Fruit fly (Drosophila melanogaster) whole organism, embryonic: ENCODE measurements around the gene CG10337.

Source experiments
- Atf3 ChIP-seq: fragments of 200-800 bp; sonication (Bioruptor generic); optimal IDR thresholded peaks from 3 replicates; lab custom pipeline; 2016; ENCODE audit warnings: missing biosample characterization, missing genetic modification characterization
- Bdp1 ChIP-seq: fragments of 200-800 bp; sonication (Bioruptor generic); optimal IDR thresholded peaks from 3 replicates; lab custom pipeline; 2016; ENCODE audit warnings: missing biosample characterization, missing genetic modification characterization
- CG10366 ChIP-seq: fragments of 200-800 bp; sonication (Bioruptor generic); IDR thresholded peaks from 2 replicates; pipeline ENCODE4 v1.3.6; 2022; ENCODE audit warnings: missing biosample characterization, missing genetic modification characterization
- CG11456 ChIP-seq: fragments of 200-800 bp; sonication (Bioruptor generic); IDR thresholded peaks from 3 replicates; pipeline ENCODE4 v1.3.6; 2022; ENCODE audit warnings: missing biosample characterization, missing genetic modification characterization
- CG12155 ChIP-seq: fragments of 200-800 bp; sonication (Bioruptor generic); optimal IDR thresholded peaks from 3 replicates; lab custom pipeline; 2016; ENCODE audit warnings: missing biosample characterization, missing genetic modification characterization
- CG12219 ChIP-seq: fragments of 200-800 bp; sonication (Bioruptor generic); optimal IDR thresholded peaks from 3 replicates; lab custom pipeline; 2018; ENCODE audit warnings: missing biosample characterization, mild to moderate bottlenecking, missing genetic modification characterization
- CG14667 ChIP-seq: fragments of 200-800 bp; sonication (Bioruptor generic); IDR thresholded peaks from 2 replicates; pipeline ENCODE4 v1.3.6; 2022; ENCODE audit warnings: missing biosample characterization, missing genetic modification characterization
- CG14860 ChIP-seq: fragments of 200-800 bp; sonication (Bioruptor generic); IDR thresholded peaks from 3 replicates; pipeline ENCODE4 v1.3.6; 2022; ENCODE audit warnings: missing biosample characterization, missing genetic modification characterization; ENCODE audit not compliant: partially characterized antibody
- CG15601 ChIP-seq: fragments of 200-800 bp; sonication (Bioruptor generic); optimal IDR thresholded peaks from 3 replicates; lab custom pipeline; 2019; ENCODE audit warnings: missing biosample characterization, mild to moderate bottlenecking, missing genetic modification characterization, moderate library complexity
- CG15696 ChIP-seq: fragments of 200-800 bp; sonication (Bioruptor generic); optimal IDR thresholded peaks from 2 replicates; lab custom pipeline; 2019; ENCODE audit warnings: missing biosample characterization, mild to moderate bottlenecking, missing genetic modification characterization, moderate library complexity
- CG16815 ChIP-seq: fragments of 200-800 bp; sonication (Bioruptor generic); optimal IDR thresholded peaks from 3 replicates; lab custom pipeline; 2017; ENCODE audit warnings: missing biosample characterization, mild to moderate bottlenecking, missing genetic modification characterization
- CG18262 ChIP-seq: fragments of 200-800 bp; optimal IDR thresholded peaks from 3 replicates; lab custom pipeline; 2019; ENCODE audit warnings: missing biosample characterization, mild to moderate bottlenecking, missing genetic modification characterization, moderate library complexity
- CG2129 ChIP-seq: fragments of 200-800 bp; sonication (Bioruptor generic); IDR thresholded peaks from 2 replicates; pipeline ENCODE4 v1.3.6; 2022; ENCODE audit warnings: missing biosample characterization, missing genetic modification characterization; ENCODE audit not compliant: partially characterized antibody
- CG34224 ChIP-seq: fragments of 200-800 bp; sonication (Bioruptor generic); IDR thresholded peaks from 3 replicates; pipeline ENCODE4 v1.3.6; 2022; ENCODE audit warnings: missing biosample characterization, missing genetic modification characterization; ENCODE audit not compliant: partially characterized antibody
- CG42726 ChIP-seq: fragments of 200-800 bp; sonication (Bioruptor generic); IDR thresholded peaks from 2 replicates; pipeline ENCODE4 v1.3.6; 2022; ENCODE audit warnings: missing biosample characterization, missing genetic modification characterization; ENCODE audit not compliant: partially characterized antibody
- CG4360 ChIP-seq: fragments of 200-800 bp; sonication (Bioruptor generic); IDR thresholded peaks from 2 replicates; pipeline ENCODE4 v1.3.6; 2022; ENCODE audit warnings: missing biosample characterization, missing genetic modification characterization
- CG7372 ChIP-seq: fragments of 200-800 bp; sonication (Bioruptor generic); IDR thresholded peaks from 2 replicates; pipeline ENCODE4 v1.3.6; 2022; ENCODE audit warnings: missing biosample characterization, missing genetic modification characterization
- CG7963 ChIP-seq: fragments of 200-800 bp; sonication (Bioruptor generic); IDR thresholded peaks from 3 replicates; pipeline ENCODE4 v1.3.6; 2022; ENCODE audit warnings: missing biosample characterization, missing genetic modification characterization; ENCODE audit not compliant: partially characterized antibody
- CG8281 ChIP-seq: fragments of 200-800 bp; sonication (Bioruptor generic); optimal IDR thresholded peaks from 2 replicates; lab custom pipeline; 2018; ENCODE audit warnings: missing biosample characterization, mild to moderate bottlenecking, missing genetic modification characterization, moderate library complexity
- CG8388 ChIP-seq: fragments of 200-800 bp; sonication (Bioruptor generic); optimal IDR thresholded peaks from 2 replicates; lab custom pipeline; 2019; ENCODE audit warnings: missing biosample characterization, mild to moderate bottlenecking, missing genetic modification characterization, moderate library complexity
- CG8944 ChIP-seq: fragments of 200-800 bp; sonication (Bioruptor generic); optimal IDR thresholded peaks from 3 replicates; lab custom pipeline; 2016; ENCODE audit warnings: missing biosample characterization, missing genetic modification characterization
- CG9727 ChIP-seq: fragments of 200-800 bp; sonication (Bioruptor generic); optimal IDR thresholded peaks from 3 replicates; lab custom pipeline; 2017; ENCODE audit warnings: missing biosample characterization, mild to moderate bottlenecking, missing genetic modification characterization
- CG9797 ChIP-seq: fragments of 200-800 bp; sonication (Bioruptor generic); optimal IDR thresholded peaks from 3 replicates; lab custom pipeline; 2018; ENCODE audit warnings: missing biosample characterization, mild to moderate bottlenecking, missing genetic modification characterization
- CG9817 ChIP-seq: fragments of 200-800 bp; sonication (Bioruptor generic); optimal IDR thresholded peaks from 2 replicates; lab custom pipeline; 2018; ENCODE audit warnings: missing biosample characterization, mild to moderate bottlenecking, missing genetic modification characterization, moderate library complexity
- Doc2 ChIP-seq: fragments of 200-800 bp; sonication (Bioruptor generic); IDR thresholded peaks from 2 replicates; pipeline ENCODE4 v1.3.6; 2022; ENCODE audit warnings: missing biosample characterization, missing genetic modification characterization
- Dp ChIP-seq: fragments of 200-800 bp; sonication (Bioruptor generic); optimal IDR thresholded peaks from 2 replicates; lab custom pipeline; 2018; ENCODE audit warnings: missing biosample characterization, mild to moderate bottlenecking, missing genetic modification characterization, moderate library complexity
- ERR ChIP-seq: fragments of 200-800 bp; sonication (Bioruptor generic); optimal IDR thresholded peaks from 2 replicates; lab custom pipeline; 2016; ENCODE audit warnings: missing biosample characterization, missing genetic modification characterization
- HmgD ChIP-seq: fragments of 200-800 bp; sonication (Bioruptor generic); optimal IDR thresholded peaks from 3 replicates; lab custom pipeline; 2016; ENCODE audit warnings: missing biosample characterization, missing genetic modification characterization
- Nf-YC ChIP-seq: fragments of 200-800 bp; optimal IDR thresholded peaks from 3 replicates; lab custom pipeline; 2019; ENCODE audit warnings: missing biosample characterization, mild to moderate bottlenecking, missing genetic modification characterization, moderate library complexity
- Opbp ChIP-seq: fragments of 200-800 bp; sonication (Bioruptor generic); IDR thresholded peaks from 3 replicates; pipeline ENCODE4 v1.3.6; 2022; ENCODE audit warnings: missing biosample characterization, missing genetic modification characterization; ENCODE audit not compliant: partially characterized antibody
- al ChIP-seq: fragments of 200-800 bp; sonication (Bioruptor generic); IDR thresholded peaks from 2 replicates; pipeline ENCODE4 v1.3.6; 2022; ENCODE audit warnings: missing biosample characterization, missing genetic modification characterization
- aop ChIP-seq: fragments of 200-800 bp; sonication (Bioruptor generic); IDR thresholded peaks from 2 replicates; pipeline ENCODE4 v1.3.6; 2022; ENCODE audit warnings: missing biosample characterization, missing genetic modification characterization
- ap ChIP-seq: fragments of 200-800 bp; sonication (Bioruptor generic); IDR thresholded peaks from 2 replicates; pipeline ENCODE4 v1.3.6; 2022; ENCODE audit warnings: missing biosample characterization, missing genetic modification characterization
- bab2 ChIP-seq: fragments of 200-800 bp; sonication (Bioruptor generic); optimal IDR thresholded peaks from 2 replicates; lab custom pipeline; 2016; ENCODE audit warnings: missing biosample characterization, missing genetic modification characterization
- bsh ChIP-seq, 2 experiments: fragments of 200-800 bp; sonication (Bioruptor generic); optimal IDR thresholded peaks; 2 replicates each; lab custom pipeline; 2017 to 2018; ENCODE audit warnings: mild to moderate bottlenecking in 2 of 2, missing biosample characterization in 2 of 2, missing genetic modification characterization in 2 of 2, moderate library complexity in 1 of 2
- chn ChIP-seq: fragments of 200-800 bp; sonication (Bioruptor generic); optimal IDR thresholded peaks from 2 replicates; lab custom pipeline; 2016; ENCODE audit warnings: missing biosample characterization, missing genetic modification characterization
- eve ChIP-seq, 2 experiments: fragments of >200 bp; optimal IDR thresholded peaks; 2 replicates each; lab custom pipeline; 2017; ENCODE audit warnings: missing biosample characterization in 2 of 2, missing genetic modification characterization in 2 of 2
- ewg ChIP-seq: fragments of 200-800 bp; sonication (Bioruptor generic); optimal IDR thresholded peaks from 3 replicates; lab custom pipeline; 2017; ENCODE audit warnings: mild to moderate bottlenecking, missing biosample characterization, missing genetic modification reagents, missing genetic modification characterization
- fu2 ChIP-seq: fragments of 200-800 bp; sonication (Bioruptor generic); optimal IDR thresholded peaks from 2 replicates; lab custom pipeline; 2016; ENCODE audit warnings: missing biosample characterization, missing genetic modification characterization
- gem ChIP-seq: fragments of 200-800 bp; sonication (Bioruptor generic); optimal IDR thresholded peaks from 2 replicates; lab custom pipeline; 2019; ENCODE audit warnings: missing biosample characterization, mild to moderate bottlenecking, missing genetic modification characterization, moderate library complexity
- gfzf ChIP-seq: fragments of 200-800 bp; sonication (Bioruptor generic); optimal IDR thresholded peaks from 2 replicates; lab custom pipeline; 2016; ENCODE audit warnings: missing biosample characterization, mild to moderate bottlenecking, missing genetic modification characterization, moderate library complexity
- ham ChIP-seq: fragments of 200-800 bp; sonication (Bioruptor generic); IDR thresholded peaks from 2 replicates; pipeline ENCODE4 v1.3.6; 2022; ENCODE audit warnings: missing biosample characterization, missing genetic modification characterization
- her ChIP-seq: fragments of 200-800 bp; sonication (Bioruptor generic); optimal IDR thresholded peaks from 2 replicates; lab custom pipeline; 2016; ENCODE audit warnings: missing biosample characterization, missing genetic modification characterization
- hkb ChIP-seq, 2 experiments: fragments of 200-800 bp in 1 of 2; fragments of >200 bp in 1 of 2; sonication (Bioruptor generic) in 1 of 2; IDR thresholded peaks in 1 of 2; optimal IDR thresholded peaks in 1 of 2; 2 replicates each; pipeline versions ENCODE4 v1.3.6 to Lab custom; 2017 to 2022; ENCODE audit warnings: missing biosample characterization in 1 of 2, missing genetic modification characterization in 1 of 2
- inv ChIP-seq: fragments of 200-800 bp; sonication (Bioruptor generic); IDR thresholded peaks from 2 replicates; pipeline ENCODE4 v1.3.6; 2022; ENCODE audit warnings: missing biosample characterization, missing genetic modification characterization; ENCODE audit not compliant: partially characterized antibody
- nerfin-2 ChIP-seq: fragments of 200-800 bp; sonication (Bioruptor generic); IDR thresholded peaks from 2 replicates; pipeline ENCODE4 v1.3.6; 2022; ENCODE audit warnings: missing biosample characterization, missing genetic modification characterization; ENCODE audit not compliant: partially characterized antibody
- otp ChIP-seq: fragments of 200-800 bp; sonication (Bioruptor generic); IDR thresholded peaks from 3 replicates; pipeline ENCODE4, ENCODE4 v1.3.6; 2022; ENCODE audit warnings: missing biosample characterization, missing genetic modification characterization
- pita ChIP-seq: fragments of 200-800 bp; sonication (Bioruptor generic); optimal IDR thresholded peaks from 2 replicates; lab custom pipeline; 2017; ENCODE audit warnings: missing biosample characterization, mild to moderate bottlenecking, missing genetic modification characterization
- sug ChIP-seq: fragments of 200-800 bp; optimal IDR thresholded peaks from 2 replicates; lab custom pipeline; 2019; ENCODE audit warnings: missing biosample characterization, mild to moderate bottlenecking, missing genetic modification characterization, moderate library complexity

Gene CG10337

dm6 chr2L:19537779-19538456 is 8.8 kb downstream of the CG10337 start, which contains the start of gene CG13082 (continued):
- TF ChIP-seq ap (GFP tag; lab: Robert Waterston, UW) (no peak), CG11456 (GFP tag; lab: Robert Waterston, UW) (no peak), pita (GFP tag; lab: Kevin White, UChicago) (no peak), CG8944 (peak; percentile 27), otp (GFP tag; lab: Robert Waterston, UW) (0 out of 3 replicates have a peak, but pooled peaks have one; percentile 5), CG2129 (GFP tag; lab: Robert Waterston, UW) (no peak), Opbp (no peak), ham (GFP tag; lab: Robert Waterston, UW) (no peak), Atf3 (GFP tag; lab: Kevin White, UChicago) (no peak), CG15696 (tag; lab: Kevin White, UChicago) (peak; percentile 23), CG8388 (GFP tag; lab: Kevin White, UChicago) (peak; percentile 69), HmgD (GFP tag; lab: Kevin White, UChicago) (no peak), fu2 (no peak), CG42726 (GFP tag; lab: Robert Waterston, UW) (no peak), sug (tag; lab: Kevin White, UChicago) (no peak), CG14667 (GFP tag; lab: Robert Waterston, UW) (no peak), chn (peak; percentile 22), gem (peak; percentile 76), CG14860 (GFP tag; lab: Robert Waterston, UW) (no peak), CG12219 (GFP tag; lab: Kevin White, UChicago) (peak; percentile 2), CG10366 (no peak; the same call in 1 of the 2 replicates), CG8281 (tag; lab: Kevin White, UChicago) (no peak), her (GFP tag; lab: Kevin White, UChicago) (no peak), CG16815 (GFP tag; lab: Kevin White, UChicago) (peak; percentile 36), aop (GFP tag; lab: Robert Waterston, UW) (no peak), CG12155 (GFP tag; lab: Kevin White, UChicago) (peak; percentile 10), Bdp1 (no peak), inv (GFP tag; lab: Robert Waterston, UW) (no peak), ERR (GFP tag; lab: Kevin White, UChicago) (no peak), hkb (optimal IDR thresholded peaks at IDR 0.05; lab: Kevin White, UChicago) (no peak), hkb (GFP tag; IDR thresholded peaks at IDR 0.05; lab: Robert Waterston, UW) (no peak), CG7963 (GFP tag; lab: Robert Waterston, UW) (no peak), Doc2 (GFP tag; lab: Robert Waterston, UW) (no peak), bab2 (GFP tag; lab: Kevin White, UChicago) (peak; percentile 55), CG9797 (GFP tag; lab: Kevin White, UChicago) (no peak), Nf-YC (no peak), CG4360 (GFP tag; lab: Robert Waterston, UW) (no peak), gfzf (no peak), CG18262 (peak; percentile 81), CG9727 (GFP tag; lab: Kevin White, UChicago) (peak; percentile 58), CG34224 (GFP tag; lab: Robert Waterston, UW) (no peak), CG7372 (GFP tag; lab: Robert Waterston, UW) (no peak), Dp (no peak), eve (GFP tag; optimal IDR thresholded peaks at IDR 0.05; lab: Kevin White, UChicago) (no peak), CG9817 (tag; lab: Kevin White, UChicago) (peak; percentile 13), bsh (GFP tag; optimal IDR thresholded peaks at IDR 0.05; lab: Kevin White, UChicago) (peak; percentile 77 to 90), ewg (GFP tag; lab: Kevin White, UChicago) (peak; percentile 52), CG15601 (peak; percentile 77), nerfin-2 (GFP tag; lab: Robert Waterston, UW) (no peak), al (GFP tag; lab: Robert Waterston, UW) (no peak)
